Fruit fly (Drosophila melanogaster) whole organism, embryonic: ENCODE results near the gene CG6481.

ENCODE experiments used
- Aef1 ChIP-seq: fragments of 200-800 bp; sonication (Bioruptor generic); IDR thresholded peaks from 3 replicates; pipeline ENCODE4 v1.3.6; 2022; ENCODE audit warnings: missing biosample characterization, missing genetic modification characterization
- C15 ChIP-seq: fragments of 200-800 bp; sonication (Bioruptor generic); IDR thresholded peaks from 3 replicates; pipeline ENCODE4 v1.3.6; 2022; ENCODE audit warnings: missing biosample characterization, missing genetic modification characterization
- CG10267 ChIP-seq: fragments of 200-800 bp; sonication (Bioruptor generic); optimal IDR thresholded peaks from 2 replicates; lab custom pipeline; 2018; ENCODE audit warnings: missing biosample characterization, mild to moderate bottlenecking, missing genetic modification characterization, moderate library complexity
- CG10654 ChIP-seq: fragments of 200-800 bp; sonication (Bioruptor generic); optimal IDR thresholded peaks from 2 replicates; lab custom pipeline; 2016; ENCODE audit warnings: missing biosample characterization, missing genetic modification characterization
- CG11456 ChIP-seq: fragments of 200-800 bp; sonication (Bioruptor generic); IDR thresholded peaks from 3 replicates; pipeline ENCODE4 v1.3.6; 2022; ENCODE audit warnings: missing biosample characterization, missing genetic modification characterization
- CG11504 ChIP-seq: fragments of 200-800 bp; sonication (Bioruptor generic); optimal IDR thresholded peaks from 3 replicates; lab custom pipeline; 2019; ENCODE audit warnings: missing biosample characterization, mild to moderate bottlenecking, missing genetic modification characterization, moderate library complexity
- CG12744 ChIP-seq: fragments of 200-800 bp; sonication (Bioruptor generic); optimal IDR thresholded peaks from 2 replicates; lab custom pipeline; 2016; ENCODE audit warnings: missing biosample characterization, missing genetic modification characterization
- CG12769 ChIP-seq: fragments of 200-800 bp; sonication (Bioruptor generic); optimal IDR thresholded peaks from 2 replicates; lab custom pipeline; 2019; ENCODE audit warnings: missing biosample characterization, mild to moderate bottlenecking, missing genetic modification characterization, moderate library complexity
- CG13624 ChIP-seq: fragments of 200-800 bp; sonication (Bioruptor generic); optimal IDR thresholded peaks from 2 replicates; lab custom pipeline; 2016; ENCODE audit warnings: missing biosample characterization, missing genetic modification characterization
- CG14860 ChIP-seq: fragments of 200-800 bp; sonication (Bioruptor generic); IDR thresholded peaks from 3 replicates; pipeline ENCODE4 v1.3.6; 2022; ENCODE audit warnings: missing biosample characterization, missing genetic modification characterization; ENCODE audit not compliant: partially characterized antibody
- CG1602 ChIP-seq: fragments of 200-800 bp; sonication (Bioruptor generic); optimal IDR thresholded peaks from 3 replicates; lab custom pipeline; 2016; ENCODE audit warnings: missing biosample characterization, missing genetic modification characterization
- CG1832 ChIP-seq: fragments of 200-800 bp; sonication (Bioruptor generic); optimal IDR thresholded peaks from 2 replicates; lab custom pipeline; 2017; ENCODE audit warnings: missing biosample characterization, mild to moderate bottlenecking, missing genetic modification characterization, inconsistent platforms
- CG18476 ChIP-seq: fragments of 200-800 bp; sonication (Bioruptor generic); optimal IDR thresholded peaks from 2 replicates; lab custom pipeline; 2016; ENCODE audit warnings: missing biosample characterization, mild to moderate bottlenecking, missing genetic modification characterization
- CG18619 ChIP-seq: fragments of 200-800 bp; sonication (Bioruptor generic); optimal IDR thresholded peaks from 3 replicates; lab custom pipeline; 2017; ENCODE audit warnings: missing biosample characterization, mild to moderate bottlenecking, missing genetic modification characterization
- CG2116 ChIP-seq: fragments of 200-800 bp; sonication (Bioruptor generic); optimal IDR thresholded peaks from 3 replicates; lab custom pipeline; 2018; ENCODE audit warnings: missing biosample characterization, mild to moderate bottlenecking, missing genetic modification characterization
- CG30403 ChIP-seq: fragments of 200-800 bp; sonication (Bioruptor generic); optimal IDR thresholded peaks from 3 replicates; lab custom pipeline; 2016; ENCODE audit warnings: missing biosample characterization, missing genetic modification characterization
- CG31441 ChIP-seq: fragments of 200-800 bp; sonication (Bioruptor generic); IDR thresholded peaks from 2 replicates; pipeline ENCODE4 v1.3.6; 2022; ENCODE audit warnings: missing biosample characterization, missing genetic modification characterization
- CG3407 ChIP-seq: fragments of 200-800 bp; sonication (Bioruptor generic); optimal IDR thresholded peaks from 2 replicates; lab custom pipeline; 2018; ENCODE audit warnings: missing biosample characterization, mild to moderate bottlenecking, missing genetic modification characterization
- CG5953 ChIP-seq: fragments of 200-800 bp; sonication (Bioruptor generic); IDR thresholded peaks from 2 replicates; pipeline ENCODE4 v1.3.6; 2022; ENCODE audit warnings: missing biosample characterization, missing genetic modification characterization
- CG7357 ChIP-seq: fragments of 200-800 bp; sonication (Bioruptor generic); IDR thresholded peaks from 3 replicates; pipeline ENCODE4 v1.3.6; 2022; ENCODE audit warnings: missing biosample characterization, missing genetic modification characterization
- CG7372 ChIP-seq: fragments of 200-800 bp; sonication (Bioruptor generic); IDR thresholded peaks from 2 replicates; pipeline ENCODE4 v1.3.6; 2022; ENCODE audit warnings: missing biosample characterization, missing genetic modification characterization
- CG8089 ChIP-seq: fragments of 200-800 bp; sonication (Bioruptor generic); optimal IDR thresholded peaks from 3 replicates; lab custom pipeline; 2016; ENCODE audit warnings: missing biosample characterization, missing genetic modification characterization
- CHES-1-like ChIP-seq: fragments of 200-800 bp; sonication (Bioruptor generic); optimal IDR thresholded peaks from 2 replicates; lab custom pipeline; 2016; ENCODE audit warnings: missing biosample characterization, missing genetic modification characterization
- HLH3B ChIP-seq: fragments of 200-800 bp; sonication (Bioruptor generic); IDR thresholded peaks from 2 replicates; pipeline ENCODE4 v1.3.6; 2022; ENCODE audit warnings: missing biosample characterization, missing genetic modification characterization
- MESR4 ChIP-seq: fragments of 200-800 bp; sonication (Bioruptor generic); optimal IDR thresholded peaks from 2 replicates; lab custom pipeline; 2018; ENCODE audit warnings: missing biosample characterization, mild to moderate bottlenecking, missing genetic modification characterization, moderate library complexity
- Med ChIP-seq: fragments of 200-800 bp; sonication (Bioruptor generic); peaks from one replicate; lab custom pipeline; 2016; ENCODE audit warnings: missing biosample characterization, missing genetic modification characterization, mild to moderate bottlenecking, inconsistent platforms, moderate library complexity
- NC2α ChIP-seq: fragments of 200-800 bp; sonication (Bioruptor generic); optimal IDR thresholded peaks from 2 replicates; lab custom pipeline; 2016; ENCODE audit warnings: missing biosample characterization, missing genetic modification characterization
- NK7.1 ChIP-seq: fragments of 200-800 bp; sonication (Bioruptor generic); optimal IDR thresholded peaks from 3 replicates; lab custom pipeline; 2016; ENCODE audit warnings: missing biosample characterization, missing genetic modification characterization
- Neu2 ChIP-seq: fragments of 200-800 bp; sonication (Bioruptor generic); optimal IDR thresholded peaks from 3 replicates; lab custom pipeline; 2016; ENCODE audit warnings: missing biosample characterization, missing genetic modification characterization, borderline replicate concordance
- Sox100B ChIP-seq: fragments of 200-800 bp; sonication (Bioruptor generic); optimal IDR thresholded peaks from 3 replicates; lab custom pipeline; 2018; ENCODE audit warnings: missing biosample characterization, mild to moderate bottlenecking, missing genetic modification characterization
- Tbp ChIP-seq: fragments of >200 bp; optimal IDR thresholded peaks from 2 replicates; lab custom pipeline; 2018; ENCODE audit warnings: missing biosample characterization, missing genetic modification characterization
- Trl ChIP-seq, 3 experiments: fragments of >200 bp in 2 of 3; fragments of 200-800 bp in 1 of 3; sonication (Bioruptor generic) in 1 of 3; optimal IDR thresholded peaks; 2 replicates in 1 of 3; 3 replicates in 2 of 3; lab custom pipeline; 2016 to 2017; ENCODE audit warnings: missing biosample characterization in 1 of 3, missing genetic modification characterization in 1 of 3
- ash1 ChIP-seq: fragments of 200-800 bp; sonication (Bioruptor generic); optimal IDR thresholded peaks from 2 replicates; lab custom pipeline; 2018; ENCODE audit warnings: missing biosample characterization, mild to moderate bottlenecking, missing genetic modification characterization
- dm ChIP-seq: fragments of 200-800 bp; sonication (Bioruptor generic); optimal IDR thresholded peaks from 3 replicates; lab custom pipeline; 2016; ENCODE audit warnings: missing biosample characterization, missing genetic modification characterization
- exex ChIP-seq: fragments of 200-800 bp; sonication (Bioruptor generic); optimal IDR thresholded peaks from 4 replicates; lab custom pipeline; 2018; ENCODE audit warnings: missing biosample characterization, mild to moderate bottlenecking, missing genetic modification characterization, moderate library complexity
- fd96Cb ChIP-seq: fragments of 200-800 bp; sonication (Bioruptor generic); optimal IDR thresholded peaks from 2 replicates; lab custom pipeline; 2018; ENCODE audit warnings: missing biosample characterization, mild to moderate bottlenecking, missing genetic modification characterization, moderate library complexity
- gce ChIP-seq: fragments of 200-800 bp; sonication (Bioruptor generic); IDR thresholded peaks from 3 replicates; pipeline ENCODE4 v1.3.6; 2022; ENCODE audit warnings: missing biosample characterization, missing genetic modification characterization
- gcm2 ChIP-seq: fragments of 200-800 bp; sonication (Bioruptor generic); optimal IDR thresholded peaks from 2 replicates; lab custom pipeline; 2016; ENCODE audit warnings: missing biosample characterization, missing genetic modification characterization
- gsb ChIP-seq: fragments of 200-800 bp; sonication (Bioruptor generic); IDR thresholded peaks from 2 replicates; pipeline ENCODE4 v1.3.6; 2022; ENCODE audit warnings: missing biosample characterization, missing genetic modification characterization
- hb ChIP-seq: fragments of 200-800 bp; sonication (Bioruptor generic); IDR thresholded peaks from 3 replicates; pipeline ENCODE4 v1.3.6; 2022; ENCODE audit warnings: missing biosample characterization, missing genetic modification characterization; ENCODE audit not compliant: partially characterized antibody
- lbe ChIP-seq: fragments of 200-800 bp; sonication (Bioruptor generic); optimal IDR thresholded peaks from 2 replicates; lab custom pipeline; 2016; ENCODE audit warnings: missing biosample characterization, mild to moderate bottlenecking, missing genetic modification characterization
- nau ChIP-seq: fragments of 200-800 bp; sonication (Bioruptor generic); optimal IDR thresholded peaks from 3 replicates; lab custom pipeline; 2017; ENCODE audit warnings: missing biosample characterization, mild to moderate bottlenecking, missing genetic modification characterization, missing genetic modification reagents
- org-1 ChIP-seq: fragments of 200-800 bp; sonication (Bioruptor generic); optimal IDR thresholded peaks from 2 replicates; lab custom pipeline; 2017; ENCODE audit warnings: missing biosample characterization, missing genetic modification characterization
- pita ChIP-seq: fragments of 200-800 bp; sonication (Bioruptor generic); optimal IDR thresholded peaks from 2 replicates; lab custom pipeline; 2017; ENCODE audit warnings: missing biosample characterization, mild to moderate bottlenecking, missing genetic modification characterization
- sc ChIP-seq, 3 experiments: fragments of >200 bp in 2 of 3; fragments of 200-800 bp in 1 of 3; sonication (Bioruptor generic) in 1 of 3; optimal IDR thresholded peaks; 2 replicates in 2 of 3; 3 replicates in 1 of 3; lab custom pipeline; 2017; ENCODE audit warnings: mild to moderate bottlenecking in 1 of 3, missing biosample characterization in 1 of 3, missing genetic modification characterization in 1 of 3, missing genetic modification reagents in 1 of 3
- sna ChIP-seq: fragments of 200-800 bp; sonication (Bioruptor generic); IDR thresholded peaks from 2 replicates; pipeline ENCODE4 v1.3.6; 2022; ENCODE audit warnings: missing biosample characterization, missing genetic modification characterization; ENCODE audit not compliant: partially characterized antibody
- so ChIP-seq: fragments of 200-800 bp; sonication (Bioruptor generic); IDR thresholded peaks from 3 replicates; pipeline ENCODE4 v1.3.6; 2022; ENCODE audit warnings: missing biosample characterization, missing genetic modification characterization
- tin ChIP-seq: fragments of 200-800 bp; sonication (Bioruptor generic); optimal IDR thresholded peaks from 3 replicates; lab custom pipeline; 2016; ENCODE audit warnings: missing biosample characterization, missing genetic modification characterization
- tup ChIP-seq: fragments of 200-800 bp; sonication (Bioruptor generic); optimal IDR thresholded peaks from 2 replicates; lab custom pipeline; 2016; ENCODE audit warnings: missing biosample characterization, mild to moderate bottlenecking, missing genetic modification characterization, moderate library complexity
- zfh2 ChIP-seq: fragments of 200-800 bp; sonication (Bioruptor generic); optimal IDR thresholded peaks from 2 replicates; lab custom pipeline; 2016; ENCODE audit warnings: missing biosample characterization, missing genetic modification characterization

CG6481 gene

DNA sequence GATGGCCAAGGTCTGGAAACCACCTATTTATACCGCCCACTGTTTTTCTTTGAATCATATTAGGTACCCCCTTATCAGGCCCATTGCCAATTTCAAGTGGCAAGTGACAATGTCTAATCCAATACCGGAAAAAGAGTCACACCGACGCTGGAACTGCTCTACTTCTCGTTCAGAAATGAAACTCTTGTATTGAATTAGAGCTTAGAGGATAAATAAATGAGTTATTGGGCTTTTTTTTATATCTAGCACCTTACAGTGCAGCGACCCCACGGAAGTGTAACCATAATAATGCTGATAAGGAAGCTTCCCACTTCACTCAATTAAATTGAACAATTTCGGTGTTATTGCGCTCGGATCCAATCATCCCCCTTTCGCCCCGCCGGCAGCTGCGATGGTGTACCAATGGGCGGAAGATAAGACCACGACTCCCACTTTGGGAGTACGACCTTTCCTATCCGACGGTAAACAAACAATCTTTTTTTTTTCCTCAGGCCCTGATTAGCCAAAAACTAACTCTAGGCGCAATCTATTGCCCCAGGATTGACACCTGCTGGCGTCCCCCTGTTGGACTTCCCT lies 28.0 kb downstream of the CG6481 start, which contains the start of gene CG15043 (continued):
- TF ChIP-seq Neu2 (GFP tag; lab: Kevin White, UChicago) (no peak), NC2α (GFP tag; lab: Kevin White, UChicago) (no peak), Tbp (no peak), hb (GFP tag; lab: Robert Waterston, UW) (no peak), so (no peak), gcm2 (GFP tag; lab: Kevin White, UChicago) (no peak), HLH3B (0 out of 2 replicates have a peak, but pooled peaks have one; percentile 32), CG10267 (tag; lab: Kevin White, UChicago) (no peak), NK7.1 (GFP tag; lab: Kevin White, UChicago) (peak; percentile 18), Sox100B (GFP tag; lab: Kevin White, UChicago) (no peak), gsb (GFP tag; lab: Robert Waterston, UW) (peak; percentile 53), ash1 (GFP tag; lab: Kevin White, UChicago) (no peak), CG31441 (GFP tag; lab: Robert Waterston, UW) (no peak), CG2116 (GFP tag; lab: Kevin White, UChicago) (no peak), CG3407 (no peak), CG11456 (peak; percentile 73; the same call in 2 of the 3 replicates), tup (GFP tag; lab: Kevin White, UChicago) (no peak), Med (peak; percentile 84), tin (GFP tag; lab: Kevin White, UChicago) (no peak), CHES-1-like (GFP tag; lab: Kevin White, UChicago) (no peak), CG11504 (tag; lab: Kevin White, UChicago) (peak; percentile 48), CG18619 (no peak), gce (GFP tag; lab: Robert Waterston, UW) (no peak), sna (GFP tag; lab: Robert Waterston, UW) (no peak), CG14860 (GFP tag; lab: Robert Waterston, UW) (no peak), MESR4 (GFP tag; lab: Kevin White, UChicago) (no peak), CG1832 (GFP tag; lab: Kevin White, UChicago) (no peak), CG12769 (tag; lab: Kevin White, UChicago) (peak; percentile 61), CG10654 (GFP tag; lab: Kevin White, UChicago) (no peak), CG18476 (peak; percentile 13), Trl (optimal IDR thresholded peaks at IDR 0.05; lab: Kevin White, UChicago) (no peak), Trl (GFP tag; optimal IDR thresholded peaks at IDR 0.05; lab: Kevin White, UChicago) (no peak), fd96Cb (tag; lab: Kevin White, UChicago) (peak; percentile 7), CG7372 (GFP tag; lab: Robert Waterston, UW) (no peak), CG30403 (GFP tag; lab: Kevin White, UChicago) (no peak), nau (no peak), lbe (GFP tag; lab: Kevin White, UChicago) (peak; percentile 24), C15 (GFP tag; lab: Robert Waterston, UW) (no peak), CG12744 (GFP tag; lab: Kevin White, UChicago) (no peak), zfh2 (peak; percentile 55), pita (GFP tag; lab: Kevin White, UChicago) (no peak), CG8089 (no peak), dm (GFP tag; lab: Kevin White, UChicago) (no peak), sc (optimal IDR thresholded peaks at IDR 0.05; lab: Kevin White, UChicago) (no peak), sc (GFP tag; optimal IDR thresholded peaks at IDR 0.05; lab: Kevin White, UChicago) (no peak), org-1 (GFP tag; lab: Kevin White, UChicago) (no peak), CG7357 (GFP tag; lab: Robert Waterston, UW) (no peak), CG1602 (GFP tag; lab: Kevin White, UChicago) (no peak), exex (peak; percentile 81), Aef1 (GFP tag; lab: Robert Waterston, UW) (peak; percentile 48; the same call in 2 of the 3 replicates), CG13624 (peak; percentile 34), CG5953 (no peak)
